Worm (Caenorhabditis elegans) whole organism, L4 larva: ENCODE data around the gene kin-5.

Experiments used
- ceh-28 ChIP-seq: fragments of 150-350 bp; optimal IDR thresholded peaks from 2 replicates; lab custom pipeline; 2014; ENCODE audit warnings: missing biosample characterization, missing genetic modification reagents, missing genetic modification characterization
- ceh-82 ChIP-seq: sonication (generic microtip); optimal IDR thresholded peaks from 2 replicates; lab custom pipeline; 2017; ENCODE audit warnings: missing biosample characterization, missing genetic modification characterization
- hmg-1.1 ChIP-seq: fragments of 200-800 bp; sonication (Bioruptor generic); IDR thresholded peaks from 2 replicates; pipeline ENCODE4 v1.3.6; 2022; ENCODE audit warnings: missing genetic modification reagents, missing genetic modification characterization, missing compliant biosample characterization
- mxl-3 ChIP-seq: fragments of 200-800 bp; sonication (Bioruptor generic); optimal IDR thresholded peaks from 2 replicates; lab custom pipeline; 2018; ENCODE audit warnings: mild to moderate bottlenecking, missing genetic modification characterization, missing compliant biosample characterization
- zag-1 ChIP-seq: fragments of 150-350 bp; optimal IDR thresholded peaks from 2 replicates; lab custom pipeline; 2014; ENCODE audit warnings: missing biosample characterization, missing genetic modification characterization

DNA sequence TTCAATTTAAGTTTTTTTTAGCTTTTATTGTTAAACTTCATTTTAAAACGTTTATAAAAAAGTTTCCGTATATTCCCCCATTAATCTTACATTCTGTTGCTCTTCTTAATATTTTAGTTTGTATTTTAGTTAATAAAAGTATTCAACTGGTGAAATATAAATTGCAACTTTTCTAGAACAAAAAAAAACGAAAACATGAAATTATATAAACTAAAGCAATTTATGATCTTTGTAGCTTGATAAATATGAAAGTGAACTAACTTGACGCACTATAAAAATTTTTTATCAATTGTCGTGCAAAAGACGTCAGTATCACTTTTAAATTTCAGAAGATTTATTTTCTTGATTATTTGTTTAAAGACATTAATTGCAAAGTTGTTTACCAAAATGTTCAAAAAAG is 48.7 kb upstream of the kin-5 start, which contains the start of gene F44D12.2:
- TF ChIP-seq ceh-82 (tag; lab: Kevin White, UChicago) (no peak), zag-1 (no peak), ceh-28 (tag; lab: Kevin White, UChicago) (no peak), mxl-3 (GFP tag; lab: Kevin White, UChicago) (no peak), hmg-1.1 (GFP tag; lab: Robert Waterston, UW) (no peak)
